Fruit fly (Drosophila melanogaster): Measurements from ENCODE around the gene Sem1.

Sem1 gene

DNA sequence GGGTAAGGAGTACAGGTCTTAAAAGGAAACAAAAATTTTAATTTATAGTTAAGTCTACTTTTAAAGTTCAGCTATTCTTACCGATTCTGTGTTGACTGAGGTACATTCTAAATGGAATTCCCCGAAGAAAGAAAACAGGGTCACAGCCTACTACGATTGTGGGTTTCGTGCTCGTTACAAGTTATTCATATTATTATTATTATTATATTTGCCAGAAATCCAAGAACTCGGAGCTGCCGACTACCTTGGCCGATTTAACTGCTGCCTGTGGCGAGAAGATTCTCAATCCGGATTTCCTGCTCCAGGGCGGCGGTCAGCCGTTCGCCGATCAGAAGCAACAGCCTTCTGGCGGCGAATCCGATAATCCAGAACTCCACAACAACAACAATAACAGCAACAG, 3.0 kb upstream of the Sem1 start, which contains the start of gene Mst27D:
Mst27D (minus strand) TSS at position 101 of the 400 bp plus-strand sequence.
- no peak for TF ChIP-seq CG7045 (GFP tag; optimal IDR thresholded peaks at IDR 0.05)
- no peak for TF ChIP-seq CG12768 (GFP tag; optimal IDR thresholded peaks at IDR 0.05)
- TF ChIP-seq toe (GFP tag; optimal IDR thresholded peaks at IDR 0.05) = no peak

DNA sequence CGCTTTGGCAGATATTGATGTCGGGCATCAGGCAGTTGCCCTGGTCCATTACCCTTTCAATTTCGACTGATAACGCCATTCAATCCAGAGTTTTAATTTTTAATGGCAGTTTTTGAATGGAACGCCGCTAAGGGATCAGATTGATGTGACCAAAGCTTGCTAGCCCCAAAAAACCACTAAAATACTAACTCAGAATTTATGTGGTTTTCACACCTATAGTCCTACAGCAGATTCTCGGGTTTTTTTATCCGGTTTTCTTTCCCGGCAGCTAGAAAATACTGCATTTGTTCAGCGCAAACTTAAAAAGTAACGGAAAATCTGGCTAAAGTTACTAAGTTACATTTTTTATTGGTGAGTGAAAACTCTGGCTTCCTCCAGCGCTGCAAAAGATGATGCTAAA, 1.9 kb downstream of the Sem1 start, which contains the start of gene Nuf2:
Nuf2 (minus strand) TSS at position 151 of the 400 bp plus-strand sequence.
- TF ChIP-seq ovo (GFP tag; optimal IDR thresholded peaks at IDR 0.05) (no peak), pad (GFP tag; optimal IDR thresholded peaks at IDR 0.05) (no peak), kay (GFP tag; ENCODE audit: borderline replicate concordance) (no peak), bab1 (GFP tag; optimal IDR thresholded peaks at IDR 0.05) (no peak)

DNA sequence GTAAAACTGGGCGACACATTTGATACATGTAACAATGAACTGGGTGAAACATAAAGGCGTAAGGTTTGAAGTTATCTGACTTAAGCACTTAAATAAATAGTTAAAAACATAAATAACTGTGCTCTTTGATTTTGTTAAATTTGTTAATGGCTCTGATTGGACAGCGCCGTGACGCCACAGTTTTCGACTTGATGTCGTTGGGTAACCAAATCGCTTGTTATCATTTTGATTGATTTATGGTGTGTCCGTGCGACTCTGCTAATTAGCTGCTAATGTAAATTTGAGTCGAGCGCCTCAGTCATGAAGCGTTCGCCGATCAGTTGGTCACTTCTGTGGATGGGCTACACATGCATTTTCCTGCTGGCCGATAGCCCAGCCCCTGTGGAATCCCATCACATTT, 3.9 kb downstream of the Sem1 start, which contains the start of gene Ugt307A1:
Ugt307A1 (plus strand) TSS at position 301 of the 400 bp plus-strand sequence.
- TF ChIP-seq CG14711 (tag; optimal IDR thresholded peaks at IDR 0.05) (no peak), tj (GFP tag; optimal IDR thresholded peaks at IDR 0.05) (no peak), pad (GFP tag; optimal IDR thresholded peaks at IDR 0.05) (no peak), CG33017 (tag; optimal IDR thresholded peaks at IDR 0.05) (no peak), bab1 (GFP tag; optimal IDR thresholded peaks at IDR 0.05) (no peak), CG1620 (GFP tag; optimal IDR thresholded peaks at IDR 0.05) (no peak)

DNA sequence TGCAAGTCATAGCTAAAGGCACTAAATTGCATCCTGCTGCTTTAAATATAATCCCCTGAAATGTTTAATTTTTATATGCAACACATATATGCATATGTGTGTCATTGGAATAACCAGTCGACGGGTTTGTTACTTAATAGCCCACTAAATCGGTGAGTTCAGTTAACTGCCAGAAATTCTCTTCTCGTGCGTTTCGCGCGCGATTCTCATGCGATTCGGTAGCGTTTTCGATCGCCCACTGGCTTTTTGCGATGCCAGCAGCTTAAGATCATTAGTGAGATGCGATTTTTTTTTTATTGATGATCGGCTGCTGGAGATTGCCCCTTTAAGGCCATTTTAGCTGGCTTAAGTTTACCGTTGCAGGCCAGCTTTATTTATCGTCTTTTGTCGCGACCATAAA, 7.4 kb downstream of the Sem1 start:
- TF ChIP-seq cic (GFP tag; optimal IDR thresholded peaks at IDR 0.05) (no peak), Crg-1 (GFP tag; optimal IDR thresholded peaks at IDR 0.05) (no peak), CG7045 (GFP tag; optimal IDR thresholded peaks at IDR 0.05) (no peak), CG1620 (GFP tag; optimal IDR thresholded peaks at IDR 0.05) (no peak), Mnt (GFP tag; optimal IDR thresholded peaks at IDR 0.05) (no peak)

DNA sequence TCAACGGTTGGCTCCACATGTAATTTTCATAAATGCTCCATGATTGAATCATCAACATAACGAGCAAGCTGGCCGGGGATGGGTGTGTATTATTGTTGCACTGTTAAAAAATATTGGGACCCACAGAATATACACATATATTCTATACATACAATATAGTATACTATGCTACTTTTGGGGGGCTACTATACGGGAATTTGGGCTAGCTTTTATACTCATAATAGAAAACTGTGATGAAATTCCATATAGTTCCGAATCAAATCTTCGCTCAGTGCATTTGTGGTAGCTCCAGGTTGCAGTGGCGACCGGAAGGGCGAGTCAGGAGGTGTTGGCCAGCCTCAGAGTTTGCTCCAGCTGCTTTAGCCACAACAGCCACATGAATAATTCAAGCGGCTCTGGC, 8.1 kb downstream of the Sem1 start:
- TF ChIP-seq bab1 (GFP tag; optimal IDR thresholded peaks at IDR 0.05) (no peak), CG7045 (GFP tag; optimal IDR thresholded peaks at IDR 0.05) (no peak), ovo (GFP tag; optimal IDR thresholded peaks at IDR 0.05) (no peak), CG5204 (GFP tag; optimal IDR thresholded peaks at IDR 0.05) (no peak), cic (GFP tag; optimal IDR thresholded peaks at IDR 0.05) (no peak), Crg-1 (GFP tag; optimal IDR thresholded peaks at IDR 0.05) (no peak), CG7101 (tag; optimal IDR thresholded peaks at IDR 0.05) (no peak), CG12768 (GFP tag; optimal IDR thresholded peaks at IDR 0.05) (no peak), CG1620 (GFP tag; optimal IDR thresholded peaks at IDR 0.05) (no peak), Mnt (GFP tag; optimal IDR thresholded peaks at IDR 0.05) (no peak)

DNA sequence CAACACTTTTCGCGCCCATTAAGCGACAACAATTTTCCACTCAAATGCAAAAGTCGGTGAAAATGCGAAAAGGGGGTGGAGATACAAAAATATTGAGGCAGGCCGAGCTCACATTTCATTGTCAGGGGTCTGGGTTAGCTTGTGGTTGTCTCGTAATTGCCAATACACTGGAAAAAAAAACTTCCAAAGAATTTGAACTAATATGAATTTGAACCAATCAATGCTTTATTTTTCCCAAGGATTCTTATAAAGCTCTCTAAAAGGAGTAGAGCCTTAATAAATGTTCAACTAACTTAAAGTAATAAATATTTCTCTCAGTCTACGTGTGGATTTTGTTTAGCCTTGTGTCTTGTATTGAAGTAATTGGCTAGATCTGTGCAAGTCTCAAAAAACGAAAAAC, 9.2 kb downstream of the Sem1 start:
- no peak for TF ChIP-seq Hr96 (GFP tag; optimal IDR thresholded peaks at IDR 0.05)
- no peak for TF ChIP-seq ovo (GFP tag; optimal IDR thresholded peaks at IDR 0.05)
- TF ChIP-seq kay (GFP tag; ENCODE audit: borderline replicate concordance) = no peak
- no peak for TF ChIP-seq toe (GFP tag; optimal IDR thresholded peaks at IDR 0.05)
- TF ChIP-seq CG11617 (GFP tag; optimal IDR thresholded peaks at IDR 0.05) = no peak
- TF ChIP-seq Mnt (GFP tag; optimal IDR thresholded peaks at IDR 0.05) = no peak
- TF ChIP-seq cnc (optimal IDR thresholded peaks at IDR 0.05) = no peak
- no peak for TF ChIP-seq tj (GFP tag; optimal IDR thresholded peaks at IDR 0.05)
- no peak for TF ChIP-seq CG14711 (tag; optimal IDR thresholded peaks at IDR 0.05)
- no peak for TF ChIP-seq pad (GFP tag; optimal IDR thresholded peaks at IDR 0.05)
- no peak for TF ChIP-seq CG7101 (tag; optimal IDR thresholded peaks at IDR 0.05)

DNA sequence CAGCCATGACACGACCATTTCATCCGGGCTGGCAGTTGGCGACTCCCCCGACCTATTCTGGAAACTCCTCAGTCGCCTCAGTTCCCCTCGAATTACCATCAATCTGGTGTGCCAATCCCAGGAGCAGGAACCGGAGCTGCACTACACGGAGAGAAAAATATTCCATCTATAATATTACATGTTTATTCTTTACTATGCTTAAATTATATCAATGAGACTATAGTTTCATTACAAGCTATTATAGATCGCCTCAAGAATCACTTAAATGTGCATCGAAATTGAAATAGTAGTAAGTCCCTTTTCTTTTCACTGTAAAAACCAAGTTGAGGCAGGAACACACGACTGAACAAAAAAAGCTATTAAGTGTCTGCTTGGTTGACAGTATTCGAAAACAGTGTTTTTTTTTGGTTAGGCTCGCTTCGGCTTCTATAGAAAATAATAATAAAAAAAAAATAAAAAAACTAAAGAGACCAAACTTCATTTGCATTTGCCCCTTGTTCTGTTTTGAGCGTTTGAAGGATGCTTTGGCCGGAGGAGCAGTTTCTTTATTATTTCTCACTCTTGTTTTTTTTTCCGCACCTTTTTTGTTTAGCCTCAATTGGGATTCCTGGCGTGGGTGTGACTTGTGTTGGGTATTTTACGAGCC, 12.4 kb downstream of the Sem1 start:
- TF ChIP-seq Hr96 (GFP tag; optimal IDR thresholded peaks at IDR 0.05) = no peak
- no peak for TF ChIP-seq bab1 (GFP tag; optimal IDR thresholded peaks at IDR 0.05)
- TF ChIP-seq CG14711 (tag; optimal IDR thresholded peaks at IDR 0.05) = no peak
- no peak for TF ChIP-seq ovo (GFP tag; optimal IDR thresholded peaks at IDR 0.05)
- no peak for TF ChIP-seq CG11617 (GFP tag; optimal IDR thresholded peaks at IDR 0.05)
- no peak for TF ChIP-seq CG7045 (GFP tag; optimal IDR thresholded peaks at IDR 0.05)
- TF ChIP-seq cic (GFP tag; optimal IDR thresholded peaks at IDR 0.05) = no peak

DNA sequence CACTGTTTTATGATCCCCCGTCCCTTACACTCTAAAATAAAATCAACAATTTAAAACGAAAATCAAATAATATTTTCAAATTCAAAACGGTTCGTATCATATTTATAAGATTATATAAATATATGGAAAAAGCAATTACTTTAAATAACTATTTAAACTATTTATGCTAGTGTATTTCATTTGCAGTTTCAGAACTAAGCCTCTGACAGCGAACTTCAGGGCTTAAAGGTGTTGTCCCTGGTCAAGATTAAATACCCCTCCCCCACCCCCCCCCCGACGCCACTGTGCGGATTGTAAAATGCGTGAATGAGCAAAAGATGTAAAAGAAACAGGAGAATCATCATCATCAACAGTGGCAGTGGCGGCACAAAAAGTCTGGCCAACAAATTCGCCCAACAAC, 13.0 kb downstream of the Sem1 start:
- TF ChIP-seq pad (GFP tag; optimal IDR thresholded peaks at IDR 0.05) (no peak), CG7045 (GFP tag; optimal IDR thresholded peaks at IDR 0.05) (no peak), CG5204 (GFP tag; optimal IDR thresholded peaks at IDR 0.05) (no peak), toe (GFP tag; optimal IDR thresholded peaks at IDR 0.05) (no peak), CG11617 (GFP tag; optimal IDR thresholded peaks at IDR 0.05) (no peak), CG12768 (GFP tag; optimal IDR thresholded peaks at IDR 0.05) (no peak), cic (GFP tag; optimal IDR thresholded peaks at IDR 0.05) (no peak), Mnt (GFP tag; optimal IDR thresholded peaks at IDR 0.05) (no peak), Clk (GFP tag; optimal IDR thresholded peaks at IDR 0.05) (no peak), cnc (optimal IDR thresholded peaks at IDR 0.05) (no peak), CG1620 (GFP tag; optimal IDR thresholded peaks at IDR 0.05) (no peak)

All from whole organism, adult.